Worm (Caenorhabditis elegans) whole organism, early embryonic: ENCODE results near the gene F53C3.1.

Source experiments
- B0310.2 ChIP-seq: sonication (generic microtip); optimal IDR thresholded peaks from 2 replicates; lab custom pipeline; 2016; ENCODE audit warnings: mild to moderate bottlenecking, missing genetic modification characterization, missing compliant biosample characterization
- F13C5.2 ChIP-seq: sonication (generic microtip); optimal IDR thresholded peaks from 2 replicates; lab custom pipeline; 2017; ENCODE audit warnings: mild to moderate bottlenecking, missing genetic modification characterization, inconsistent platforms, missing compliant biosample characterization
- aly-1 ChIP-seq: sonication (generic microtip); optimal IDR thresholded peaks from 2 replicates; lab custom pipeline; 2016; ENCODE audit warnings: missing genetic modification characterization, missing compliant biosample characterization
- ama-1 ChIP-seq: fragments of 150-350 bp; optimal IDR thresholded peaks from 2 replicates; lab custom pipeline; 2014
- ets-7 ChIP-seq: sonication (generic microtip); optimal IDR thresholded peaks from 2 replicates; lab custom pipeline; 2016; ENCODE audit warnings: missing genotype, missing genetic modification characterization, missing compliant biosample characterization
- flt-1 ChIP-seq: fragments of 200-800 bp; sonication (Bioruptor generic); IDR thresholded peaks from 2 replicates; pipeline ENCODE4 v1.3.6; 2022; ENCODE audit warnings: missing genetic modification characterization, missing compliant biosample characterization
- hmbx-1 ChIP-seq: sonication (generic microtip); optimal IDR thresholded peaks from 2 replicates; lab custom pipeline; 2016; ENCODE audit warnings: mild to moderate bottlenecking, missing genetic modification characterization, missing compliant biosample characterization
- pes-1 ChIP-seq: fragments of 200-800 bp; sonication (Bioruptor generic); IDR thresholded peaks from 2 replicates; pipeline ENCODE4 v1.3.6; 2022; ENCODE audit warnings: missing genetic modification reagents, missing genetic modification characterization, missing compliant biosample characterization
- sea-1 ChIP-seq: fragments of 200-800 bp; sonication (Bioruptor generic); conservative IDR thresholded peaks from 2 replicates; pipeline ENCODE4 v1.3.6; 2022; ENCODE audit warnings: missing genetic modification characterization, missing compliant biosample characterization
- tbx-37 ChIP-seq: fragments of 200-800 bp; sonication (Bioruptor generic); conservative IDR thresholded peaks from 2 replicates; pipeline ENCODE4 v1.3.6; 2022; ENCODE audit warnings: missing genetic modification reagents, missing genetic modification characterization, missing compliant biosample characterization
- tra-4 ChIP-seq: sonication (generic microtip); optimal IDR thresholded peaks from 2 replicates; lab custom pipeline; 2017; ENCODE audit warnings: missing genetic modification characterization, missing compliant biosample characterization

ce11 chrII:3877874-3878273, 33.9 kb upstream of the F53C3.1 start, which contains the start of gene sdz-7:
- TF ChIP-seq B0310.2 (tag; lab: Kevin White, UChicago) (no peak), ama-1 (lab: Kevin White, UChicago) (no peak), flt-1 (GFP tag; lab: Robert Waterston, UW) (no peak), tbx-37 (GFP tag; lab: Robert Waterston, UW) (no peak), pes-1 (GFP tag; lab: Robert Waterston, UW) (no peak), ets-7 (tag; lab: Kevin White, UChicago) (no peak), F13C5.2 (tag; lab: Kevin White, UChicago) (no peak), tra-4 (tag; lab: Kevin White, UChicago) (no peak), sea-1 (GFP tag; lab: Robert Waterston, UW) (no peak), aly-1 (tag; lab: Kevin White, UChicago) (no peak), hmbx-1 (no peak)
